Fruit fly (Drosophila melanogaster): ENCODE results near the gene mbc.

mbc gene

DNA sequence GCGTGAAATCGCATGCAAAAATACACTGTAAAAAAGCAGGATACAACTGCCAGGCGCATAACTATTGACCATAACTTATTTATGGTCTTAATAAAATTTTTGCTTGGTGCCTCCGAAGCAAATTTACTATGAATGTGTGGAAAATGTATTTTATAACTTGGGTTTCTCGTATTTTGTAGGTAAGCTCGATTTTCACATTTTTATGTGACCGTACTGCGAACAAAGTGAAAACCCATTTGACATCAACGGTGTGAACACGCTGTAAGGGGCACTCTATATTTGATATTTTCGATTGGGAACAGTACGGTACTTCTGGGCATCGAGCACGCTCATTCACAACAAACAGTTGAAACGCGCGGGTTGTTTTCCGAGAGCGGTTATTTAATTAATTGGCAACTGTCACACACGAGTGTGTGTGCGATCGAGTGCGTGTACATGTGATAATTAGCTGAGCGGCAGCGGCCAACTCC lies at the start of gene mbc, which contains the start of gene Nup98-96:
mbc (plus strand) TSS at position 300 of the 470 bp plus-strand sequence.
Nup98-96 (minus strand) TSS at position 156 of the 470 bp plus-strand sequence.
- TF ChIP-seq CTCF (optimal IDR thresholded peaks at IDR 0.05) (no peak), CG8478 (optimal IDR thresholded peaks at IDR 0.05) (no peak)

- TF ChIP-seq CG8478 (optimal IDR thresholded peaks at IDR 0.05): no peak
- TF ChIP-seq CTCF (optimal IDR thresholded peaks at IDR 0.05): no peak
Observed at dm6 chr3R:23732533-23732932, 49.0 kb upstream of the mbc start.

dm6 chr3R:23732990-23733512 lies 48.5 kb upstream of the mbc start, which contains the start of the genes Hmgcr and Rpn9:
Gene Hmgcr (plus strand): TSS chr3R:23733324.
Gene Rpn9 (minus strand): TSS chr3R:23733462.
- TF ChIP-seq CG8478 (optimal IDR thresholded peaks at IDR 0.05): no peak
- no peak for TF ChIP-seq CTCF (optimal IDR thresholded peaks at IDR 0.05)

DNA sequence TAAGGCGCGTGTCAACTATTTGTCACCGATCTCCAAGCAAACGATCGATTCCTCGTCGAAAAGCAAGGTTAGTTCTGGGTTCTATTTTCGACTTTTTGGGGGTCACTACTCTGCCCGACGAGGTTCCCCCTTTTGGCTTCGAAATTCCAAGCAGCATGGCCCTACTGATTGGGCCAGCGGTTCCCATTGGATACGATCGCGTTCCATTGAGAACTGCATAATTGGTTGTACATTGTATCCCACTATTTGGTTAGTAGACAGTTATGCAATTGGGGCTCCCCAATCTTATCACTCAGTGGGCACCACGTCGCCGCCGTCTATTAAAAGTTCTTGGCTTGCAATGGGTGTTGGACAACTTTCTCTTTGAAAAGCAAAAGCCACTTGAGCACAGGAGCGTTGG lies 47.8 kb upstream of the mbc start:
- TF ChIP-seq CTCF (optimal IDR thresholded peaks at IDR 0.05) (no peak), CG8478 (optimal IDR thresholded peaks at IDR 0.05) (no peak)

dm6 chr3R:23734573-23735404 lies 46.8 kb upstream of the mbc start:
- TF ChIP-seq CG8478 (optimal IDR thresholded peaks at IDR 0.05): no peak
- no peak for TF ChIP-seq CTCF (optimal IDR thresholded peaks at IDR 0.05)

DNA sequence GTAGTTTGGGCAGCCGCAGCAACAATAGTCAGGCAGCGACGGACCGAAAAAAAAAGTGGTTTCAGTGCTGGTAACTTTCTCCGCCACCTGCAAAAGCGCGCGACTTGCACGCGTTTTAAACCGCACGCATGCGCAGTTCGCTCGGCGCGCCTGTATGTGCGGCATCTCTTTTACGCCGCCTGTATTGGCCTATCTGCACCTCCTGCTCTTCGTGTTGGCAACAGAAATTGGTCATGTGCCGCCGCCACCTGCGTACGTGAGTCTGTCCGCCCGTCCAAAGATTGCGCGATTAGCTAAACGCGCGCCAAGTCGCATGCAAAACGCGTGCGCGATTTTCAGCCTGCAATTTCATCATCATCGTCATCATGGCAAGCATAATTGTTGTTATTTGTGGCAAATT lies 45.9 kb upstream of the mbc start:
- TF ChIP-seq CG8478 (optimal IDR thresholded peaks at IDR 0.05): no peak
- no peak for TF ChIP-seq CTCF (optimal IDR thresholded peaks at IDR 0.05)

dm6 chr3R:23736365-23736764 lies 45.2 kb upstream of the mbc start:
- no peak for TF ChIP-seq CTCF (optimal IDR thresholded peaks at IDR 0.05)
- TF ChIP-seq CG8478 (optimal IDR thresholded peaks at IDR 0.05): no peak

DNA sequence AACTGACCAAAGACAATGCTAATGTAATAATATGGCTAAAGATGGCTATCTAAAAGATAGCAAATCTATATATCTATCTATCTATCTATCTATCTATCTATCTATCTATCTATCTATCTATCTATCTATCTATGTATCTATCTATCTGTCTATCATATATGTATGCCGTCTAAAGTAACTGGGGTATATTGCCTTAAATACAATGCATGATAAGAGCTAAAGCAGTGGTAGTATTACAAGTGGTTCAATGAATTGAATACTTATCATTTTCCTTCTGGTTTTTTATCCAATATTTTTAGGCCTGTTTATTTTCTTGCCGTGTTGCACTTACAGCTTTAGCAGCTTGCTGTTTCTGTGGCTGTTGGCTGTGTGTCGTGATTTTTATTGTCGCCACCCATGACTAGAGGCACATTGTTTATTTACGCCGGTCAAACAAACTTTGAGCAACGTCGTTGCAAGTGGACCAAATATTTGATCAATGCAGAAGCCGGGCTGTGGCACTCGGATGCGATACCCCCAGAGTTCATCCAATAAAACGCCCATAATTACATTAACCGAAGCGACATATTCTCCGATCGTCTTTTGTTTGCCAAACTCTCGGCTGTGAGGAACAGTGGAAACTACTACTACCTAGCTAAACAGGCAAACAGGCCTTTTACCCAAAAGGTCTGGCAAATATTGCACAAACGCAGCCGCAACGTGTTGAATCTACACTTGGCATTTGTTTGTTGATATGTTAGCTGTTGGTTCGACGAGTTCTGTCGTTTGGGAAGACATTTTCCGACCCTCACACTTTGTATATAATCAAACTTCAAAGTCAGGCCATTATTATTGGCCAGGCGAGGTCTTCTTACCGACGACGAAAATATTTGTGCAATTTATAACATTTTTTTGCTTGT lies 43.6 kb upstream of the mbc start:
- TF ChIP-seq CTCF (optimal IDR thresholded peaks at IDR 0.05): no peak
- TF ChIP-seq CG8478 (optimal IDR thresholded peaks at IDR 0.05): no peak

dm6 chr3R:23740968-23741367 lies 40.6 kb upstream of the mbc start:
- TF ChIP-seq CTCF (optimal IDR thresholded peaks at IDR 0.05) (no peak), CG8478 (optimal IDR thresholded peaks at IDR 0.05) (no peak)

DNA sequence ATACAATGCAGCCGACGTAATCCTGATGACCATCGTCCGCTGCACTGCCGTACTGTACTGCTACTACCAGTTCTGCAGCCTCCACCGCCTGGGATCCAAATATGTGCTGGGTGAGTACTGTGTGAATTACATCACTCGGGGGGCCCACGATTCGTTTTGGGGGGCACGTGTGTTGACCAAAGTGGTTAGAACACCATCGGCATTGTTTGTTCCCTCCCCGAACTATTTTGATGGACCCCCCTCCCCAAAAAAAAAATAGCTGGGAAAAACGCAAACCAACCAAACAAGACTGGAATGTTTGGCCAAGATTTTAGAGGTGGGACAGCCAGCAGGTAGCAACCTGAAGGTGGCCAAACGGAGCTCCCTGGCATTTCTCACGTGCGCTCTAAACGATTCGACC lies 34.1 kb upstream of the mbc start:
- no peak for TF ChIP-seq CTCF (optimal IDR thresholded peaks at IDR 0.05)
- TF ChIP-seq CG8478 (optimal IDR thresholded peaks at IDR 0.05): no peak

- TF ChIP-seq CG8478 (optimal IDR thresholded peaks at IDR 0.05) (no peak), CTCF (optimal IDR thresholded peaks at IDR 0.05) (peak in 1 of 2 experiments; percentile 4)
Observed at dm6 chr3R:23752728-23753127, 28.8 kb upstream of the mbc start, which contains the start of the genes RanBP3 and Rpt5. Gene RanBP3 (minus strand): TSS chr3R:23752834. Gene Rpt5 (plus strand): TSS chr3R:23752876.

DNA sequence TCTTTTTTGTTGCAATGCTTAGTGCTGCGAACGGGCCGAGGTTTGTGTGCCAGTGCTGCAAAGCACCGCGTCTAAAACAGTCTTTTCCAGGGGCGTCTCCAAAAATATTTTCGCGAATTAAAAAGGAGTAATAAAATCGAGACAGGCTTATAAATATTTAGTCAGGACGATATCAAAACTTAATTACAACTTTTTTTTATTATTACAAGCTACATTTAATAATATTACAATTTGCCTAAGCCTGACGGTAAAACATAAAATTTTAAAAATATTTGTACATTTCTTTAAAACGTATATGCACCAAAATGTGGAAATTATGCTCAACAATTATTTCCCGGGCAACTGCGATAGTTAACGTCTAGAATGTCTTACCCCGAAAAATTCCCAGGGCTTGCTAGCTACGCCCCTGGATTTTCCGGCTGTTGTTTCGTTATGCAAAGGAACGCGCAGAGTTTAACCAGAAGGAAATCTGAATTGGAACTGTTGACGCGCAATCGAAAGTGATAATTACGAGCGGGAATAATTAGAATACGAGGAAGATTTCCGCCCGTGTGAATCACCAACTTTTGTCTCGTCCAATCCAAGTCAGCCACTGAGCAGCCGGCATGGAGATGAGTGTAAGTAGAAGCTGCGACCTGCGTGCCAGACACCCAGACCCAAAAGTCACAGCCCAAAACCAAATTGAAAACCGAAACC lies 23.5 kb upstream of the mbc start, which contains the start of the genes PTPMT1 and Hrd3:
PTPMT1 (plus strand) TSS at position 428 of the 696 bp plus-strand sequence.
Hrd3 (minus strand) TSS at position 646 of the 696 bp plus-strand sequence.
- TF ChIP-seq CG8478 (optimal IDR thresholded peaks at IDR 0.05): no peak
- TF ChIP-seq CTCF (optimal IDR thresholded peaks at IDR 0.05): no peak

DNA sequence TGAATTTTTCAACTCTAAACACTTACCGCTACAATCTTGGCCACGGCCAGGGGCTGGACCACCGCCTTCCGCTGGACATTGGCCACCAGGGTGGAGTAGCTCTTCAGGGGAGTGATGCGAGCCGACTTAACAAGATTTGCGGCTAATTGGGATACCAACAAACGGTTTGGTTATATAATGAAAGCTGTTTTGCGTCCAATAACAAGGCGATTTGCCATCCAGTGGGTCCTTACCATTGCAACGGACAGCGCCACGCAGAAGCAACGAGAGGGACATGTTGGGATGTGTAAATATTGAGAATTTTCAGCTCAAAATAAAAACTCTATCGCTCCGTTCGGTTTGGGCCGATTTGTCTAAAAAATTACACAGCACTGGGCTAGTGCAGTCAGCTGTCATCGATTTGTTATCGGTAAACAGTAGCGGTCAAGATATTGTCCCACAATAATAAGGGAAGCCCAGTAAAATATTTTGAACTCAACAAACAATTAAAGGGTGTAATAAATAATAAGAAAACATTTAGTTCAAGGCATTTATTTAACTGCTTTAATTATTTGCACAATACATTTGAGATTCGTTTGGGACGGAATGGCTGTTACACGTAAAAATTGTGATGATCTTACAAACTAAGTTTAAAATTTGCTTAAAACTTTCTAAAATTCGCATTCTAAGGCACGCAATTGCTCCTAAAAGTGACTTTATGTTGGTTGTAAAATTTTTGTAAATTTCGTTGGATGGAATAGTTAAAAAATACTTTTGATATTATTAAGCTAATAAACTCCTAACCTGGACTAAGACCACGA lies 21.1 kb upstream of the mbc start, which contains the start of gene SdhD:
SdhD (minus strand) TSS at position 382 of the 800 bp plus-strand sequence.
- no peak for TF ChIP-seq CG8478 (optimal IDR thresholded peaks at IDR 0.05)
- no peak for TF ChIP-seq CTCF (optimal IDR thresholded peaks at IDR 0.05)

All from S2 (cell line).